Fruit fly (Drosophila melanogaster) whole organism, embryonic: ENCODE data around the gene Tmtc4.

Experiments used
- BtbVII ChIP-seq: fragments of 200-800 bp; sonication (Bioruptor generic); optimal IDR thresholded peaks from 3 replicates; lab custom pipeline; 2017; ENCODE audit warnings: missing biosample characterization, mild to moderate bottlenecking, missing genetic modification characterization
- CG1529 ChIP-seq: fragments of 200-800 bp; sonication (Bioruptor generic); optimal IDR thresholded peaks from 3 replicates; lab custom pipeline; 2018; ENCODE audit warnings: missing biosample characterization, missing genetic modification characterization
- CG16813 ChIP-seq: fragments of 200-800 bp; sonication (Bioruptor generic); IDR thresholded peaks from 3 replicates; pipeline ENCODE4 v1.3.6; 2022; ENCODE audit warnings: missing biosample characterization, missing genetic modification characterization; ENCODE audit not compliant: partially characterized antibody
- CG16815 ChIP-seq: fragments of 200-800 bp; sonication (Bioruptor generic); optimal IDR thresholded peaks from 3 replicates; lab custom pipeline; 2017; ENCODE audit warnings: missing biosample characterization, mild to moderate bottlenecking, missing genetic modification characterization
- CG1792 ChIP-seq: fragments of 200-800 bp; sonication (Bioruptor generic); optimal IDR thresholded peaks from 2 replicates; lab custom pipeline; 2016; ENCODE audit warnings: missing biosample characterization, missing genetic modification characterization
- CG2202 ChIP-seq: fragments of 200-800 bp; sonication (Bioruptor generic); optimal IDR thresholded peaks from 2 replicates; lab custom pipeline; 2018; ENCODE audit warnings: missing biosample characterization, mild to moderate bottlenecking, missing genetic modification characterization
- CG31441 ChIP-seq: fragments of 200-800 bp; sonication (Bioruptor generic); IDR thresholded peaks from 2 replicates; pipeline ENCODE4 v1.3.6; 2022; ENCODE audit warnings: missing biosample characterization, missing genetic modification characterization
- CG4707 ChIP-seq: fragments of 200-800 bp; sonication (Bioruptor generic); optimal IDR thresholded peaks from 2 replicates; lab custom pipeline; 2018; ENCODE audit warnings: missing biosample characterization, mild to moderate bottlenecking, missing genetic modification characterization, moderate library complexity
- CG6683 ChIP-seq: fragments of 200-800 bp; sonication (Bioruptor generic); optimal IDR thresholded peaks from 2 replicates; lab custom pipeline; 2017; ENCODE audit warnings: missing biosample characterization, mild to moderate bottlenecking, missing genetic modification characterization, missing genetic modification reagents
- CG8478 ChIP-seq: fragments of >200 bp; optimal IDR thresholded peaks from 2 replicates; lab custom pipeline; 2018
- CHES-1-like ChIP-seq: fragments of 200-800 bp; sonication (Bioruptor generic); optimal IDR thresholded peaks from 2 replicates; lab custom pipeline; 2016; ENCODE audit warnings: missing biosample characterization, missing genetic modification characterization
- D ChIP-seq, 2 experiments: fragments of 200-800 bp in 1 of 2; fragments of >200 bp in 1 of 2; sonication (Bioruptor generic) in 1 of 2; optimal IDR thresholded peaks; 2 replicates in 1 of 2; 3 replicates in 1 of 2; lab custom pipeline; 2017; ENCODE audit warnings: mild to moderate bottlenecking in 1 of 2, missing biosample characterization in 1 of 2, missing genetic modification characterization in 1 of 2, missing genetic modification reagents in 1 of 2
- D19A ChIP-seq: fragments of 200-800 bp; optimal IDR thresholded peaks from 3 replicates; lab custom pipeline; 2019; ENCODE audit warnings: missing biosample characterization, mild to moderate bottlenecking, missing genetic modification characterization, moderate library complexity
- Deaf1 ChIP-seq: fragments of 200-800 bp; optimal IDR thresholded peaks from 3 replicates; lab custom pipeline; 2019; ENCODE audit warnings: missing biosample characterization, mild to moderate bottlenecking, missing genetic modification characterization, moderate library complexity
- Ets97D ChIP-seq: fragments of 200-800 bp; sonication (Bioruptor generic); optimal IDR thresholded peaks from 3 replicates; lab custom pipeline; 2016; ENCODE audit warnings: missing biosample characterization, missing genetic modification characterization
- GATAe ChIP-seq: fragments of 200-800 bp; sonication (Bioruptor generic); conservative IDR thresholded peaks from 2 replicates; pipeline ENCODE4 v1.3.6; 2022; ENCODE audit warnings: missing biosample characterization, missing genetic modification characterization
- HmgD ChIP-seq: fragments of 200-800 bp; sonication (Bioruptor generic); optimal IDR thresholded peaks from 3 replicates; lab custom pipeline; 2016; ENCODE audit warnings: missing biosample characterization, missing genetic modification characterization
- Hmx ChIP-seq: fragments of 200-800 bp; sonication (Bioruptor generic); optimal IDR thresholded peaks from 2 replicates; lab custom pipeline; 2016; ENCODE audit warnings: missing biosample characterization, missing genetic modification characterization
- MESR4 ChIP-seq: fragments of 200-800 bp; sonication (Bioruptor generic); optimal IDR thresholded peaks from 2 replicates; lab custom pipeline; 2018; ENCODE audit warnings: missing biosample characterization, mild to moderate bottlenecking, missing genetic modification characterization, moderate library complexity
- Meics ChIP-seq: fragments of 200-800 bp; sonication (Bioruptor generic); optimal IDR thresholded peaks from 2 replicates; lab custom pipeline; 2017; ENCODE audit warnings: missing biosample characterization, mild to moderate bottlenecking, missing genetic modification characterization
- Optix ChIP-seq: fragments of 200-800 bp; sonication (Bioruptor generic); IDR thresholded peaks from 3 replicates; pipeline ENCODE4 v1.3.6; 2022; ENCODE audit warnings: missing biosample characterization, missing genetic modification characterization
- PHDP ChIP-seq: fragments of 200-800 bp; sonication (Bioruptor generic); optimal IDR thresholded peaks from 3 replicates; lab custom pipeline; 2018; ENCODE audit warnings: missing biosample characterization, mild to moderate bottlenecking, missing genetic modification characterization, moderate library complexity
- Sry-δ ChIP-seq: fragments of 200-800 bp; sonication (Bioruptor generic); optimal IDR thresholded peaks from 2 replicates; lab custom pipeline; 2016; ENCODE audit warnings: missing biosample characterization, missing genetic modification characterization
- Stat92E ChIP-seq, 3 experiments: fragments of >200 bp in 2 of 3; fragments of 200-800 bp in 1 of 3; sonication (Bioruptor generic) in 1 of 3; optimal IDR thresholded peaks; 2 replicates each; lab custom pipeline; 2017 to 2019; ENCODE audit warnings: missing biosample characterization in 3 of 3, missing genetic modification characterization in 3 of 3, mild to moderate bottlenecking in 1 of 3, moderate library complexity in 1 of 3
- Taf1 ChIP-seq: fragments of 200-800 bp; sonication (Bioruptor generic); IDR thresholded peaks from 2 replicates; pipeline ENCODE4 v1.3.6; 2022; ENCODE audit warnings: missing biosample characterization, missing genetic modification characterization
- Xbp1 ChIP-seq: fragments of 200-800 bp; sonication (Bioruptor generic); optimal IDR thresholded peaks from 3 replicates; lab custom pipeline; 2016; ENCODE audit warnings: missing biosample characterization, mild to moderate bottlenecking, missing genetic modification characterization
- abd-A ChIP-seq: fragments of 200-800 bp; sonication (Bioruptor generic); optimal IDR thresholded peaks from 3 replicates; lab custom pipeline; 2019; ENCODE audit warnings: missing biosample characterization, mild to moderate bottlenecking, missing genetic modification characterization, moderate library complexity
- amos ChIP-seq: fragments of 200-800 bp; sonication (Bioruptor generic); IDR thresholded peaks from 2 replicates; pipeline ENCODE4 v1.3.6; 2022; ENCODE audit warnings: missing biosample characterization, missing genetic modification characterization; ENCODE audit not compliant: partially characterized antibody
- aop ChIP-seq: fragments of 200-800 bp; sonication (Bioruptor generic); IDR thresholded peaks from 2 replicates; pipeline ENCODE4 v1.3.6; 2022; ENCODE audit warnings: missing biosample characterization, missing genetic modification characterization
- ara ChIP-seq: fragments of 200-800 bp; sonication (Bioruptor generic); IDR thresholded peaks from 2 replicates; pipeline ENCODE4 v1.3.6; 2022; ENCODE audit warnings: missing biosample characterization, missing genetic modification characterization
- bab2 ChIP-seq: fragments of 200-800 bp; sonication (Bioruptor generic); optimal IDR thresholded peaks from 2 replicates; lab custom pipeline; 2016; ENCODE audit warnings: missing biosample characterization, missing genetic modification characterization
- bigmax ChIP-seq: fragments of 200-800 bp; sonication (Bioruptor generic); optimal IDR thresholded peaks from 2 replicates; lab custom pipeline; 2018; ENCODE audit warnings: missing biosample characterization, mild to moderate bottlenecking, missing genetic modification characterization
- bsh ChIP-seq, 2 experiments: fragments of 200-800 bp; sonication (Bioruptor generic); optimal IDR thresholded peaks; 2 replicates each; lab custom pipeline; 2017 to 2018; ENCODE audit warnings: mild to moderate bottlenecking in 2 of 2, missing biosample characterization in 2 of 2, missing genetic modification characterization in 2 of 2, moderate library complexity in 1 of 2
- cad ChIP-seq: fragments of >200 bp; optimal IDR thresholded peaks from 2 replicates; lab custom pipeline; 2017; ENCODE audit warnings: missing biosample characterization, missing genetic modification characterization
- crp ChIP-seq, 2 experiments: fragments of 200-800 bp; sonication (Bioruptor generic); optimal IDR thresholded peaks; 2 replicates in 1 of 2; 3 replicates in 1 of 2; lab custom pipeline; 2017; ENCODE audit warnings: missing biosample characterization in 2 of 2, missing genetic modification characterization in 2 of 2, mild to moderate bottlenecking in 1 of 2, moderate library complexity in 1 of 2
- disco-r ChIP-seq: fragments of 200-800 bp; sonication (Bioruptor generic); optimal IDR thresholded peaks from 2 replicates; lab custom pipeline; 2016; ENCODE audit warnings: missing biosample characterization, missing genetic modification characterization
- dpn ChIP-seq, 2 experiments: fragments of 200-800 bp; sonication (Bioruptor generic); optimal IDR thresholded peaks; 3 replicates each; lab custom pipeline; 2016; ENCODE audit warnings: missing biosample characterization in 2 of 2, missing genetic modification characterization in 2 of 2
- grn ChIP-seq: fragments of 200-800 bp; sonication (Bioruptor generic); optimal IDR thresholded peaks from 3 replicates; lab custom pipeline; 2017; ENCODE audit warnings: missing biosample characterization, missing genetic modification characterization
- gsb ChIP-seq: fragments of 200-800 bp; sonication (Bioruptor generic); IDR thresholded peaks from 2 replicates; pipeline ENCODE4 v1.3.6; 2022; ENCODE audit warnings: missing biosample characterization, missing genetic modification characterization
- h ChIP-seq: fragments of >200 bp; optimal IDR thresholded peaks from 2 replicates; lab custom pipeline; 2017
- pho ChIP-seq: fragments of 200-800 bp; sonication (Bioruptor generic); optimal IDR thresholded peaks from 2 replicates; lab custom pipeline; 2016; ENCODE audit warnings: missing biosample characterization, missing genetic modification characterization
- pita ChIP-seq: fragments of 200-800 bp; sonication (Bioruptor generic); optimal IDR thresholded peaks from 2 replicates; lab custom pipeline; 2017; ENCODE audit warnings: missing biosample characterization, mild to moderate bottlenecking, missing genetic modification characterization
- prd ChIP-seq, 3 experiments: fragments of >200 bp in 2 of 3; fragments of 200-800 bp in 1 of 3; sonication (Bioruptor generic) in 1 of 3; optimal IDR thresholded peaks in 2 of 3; IDR thresholded peaks in 1 of 3; 2 replicates in 2 of 3; 3 replicates in 1 of 3; pipeline versions ENCODE4 v1.3.6 to Lab custom; 2017 to 2022; ENCODE audit warnings: missing biosample characterization in 1 of 3, missing genetic modification characterization in 1 of 3
- row ChIP-seq: fragments of 200-800 bp; sonication (Bioruptor generic); IDR thresholded peaks from 3 replicates; pipeline ENCODE4 v1.3.6; 2022; ENCODE audit warnings: missing biosample characterization, missing genetic modification characterization
- sd ChIP-seq: fragments of 200-800 bp; sonication (Bioruptor generic); optimal IDR thresholded peaks from 3 replicates; lab custom pipeline; 2018; ENCODE audit warnings: missing biosample characterization, mild to moderate bottlenecking, missing genetic modification characterization, moderate library complexity
- sens ChIP-seq: fragments of 200-800 bp; sonication (Bioruptor generic); peaks from one replicate; lab custom pipeline; 2016; ENCODE audit warnings: missing biosample characterization, missing genetic modification characterization
- sima ChIP-seq: fragments of 200-800 bp; sonication (Bioruptor generic); optimal IDR thresholded peaks from 2 replicates; lab custom pipeline; 2016; ENCODE audit warnings: missing biosample characterization, missing genetic modification characterization
- stwl ChIP-seq: fragments of 200-800 bp; sonication (Bioruptor generic); optimal IDR thresholded peaks from 3 replicates; lab custom pipeline; 2018; ENCODE audit warnings: missing biosample characterization, mild to moderate bottlenecking, missing genetic modification characterization, moderate library complexity
- tin ChIP-seq: fragments of 200-800 bp; sonication (Bioruptor generic); optimal IDR thresholded peaks from 3 replicates; lab custom pipeline; 2016; ENCODE audit warnings: missing biosample characterization, missing genetic modification characterization
- zfh1 ChIP-seq: fragments of 200-800 bp; sonication (Bioruptor generic); IDR thresholded peaks from 3 replicates; pipeline ENCODE4 v1.3.6; 2022; ENCODE audit warnings: missing biosample characterization, missing genetic modification characterization

Gene Tmtc4

dm6 chr3R:15371833-15372232 is 20.8 kb downstream of the Tmtc4 start, which contains the start of the genes Ccm3 and CG6136 (continued):
- no peak for TF ChIP-seq D (optimal IDR thresholded peaks at IDR 0.05; lab: Kevin White, UChicago)
- no peak for TF ChIP-seq D (GFP tag; optimal IDR thresholded peaks at IDR 0.05; lab: Kevin White, UChicago)
- TF ChIP-seq dpn (GFP tag; optimal IDR thresholded peaks at IDR 0.05; lab: Kevin White, UChicago) = peak; percentile 54 to 55
- TF ChIP-seq CG4707 (GFP tag; lab: Kevin White, UChicago) = no peak
- TF ChIP-seq amos = peak; percentile 95
- peak; percentile 37 for TF ChIP-seq pho
- peak; percentile 68 for TF ChIP-seq sens (GFP tag; lab: Kevin White, UChicago)
- peak; percentile 57 for TF ChIP-seq CG1792 (GFP tag; lab: Kevin White, UChicago)
- peak; percentile 34 for TF ChIP-seq bab2 (GFP tag; lab: Kevin White, UChicago)
- peak; percentile 88 for TF ChIP-seq CG16813 (GFP tag; lab: Robert Waterston, UW)
- TF ChIP-seq D19A (tag; lab: Kevin White, UChicago) = no peak
- TF ChIP-seq prd (optimal IDR thresholded peaks at IDR 0.05; lab: Kevin White, UChicago) = no peak
- peak; percentile 52; the same call in 1 of the 3 replicates for TF ChIP-seq prd (GFP tag; IDR thresholded peaks at IDR 0.05; lab: Robert Waterston, UW)
- peak; percentile 28 for TF ChIP-seq PHDP
- TF ChIP-seq stwl (tag; lab: Kevin White, UChicago) = peak; percentile 80
- no peak for TF ChIP-seq disco-r
- TF ChIP-seq CG6683 (GFP tag; lab: Kevin White, UChicago) = peak; percentile 26
- peak; percentile 80 for TF ChIP-seq Sry-δ (GFP tag; lab: Kevin White, UChicago)
- TF ChIP-seq zfh1 (GFP tag; lab: Robert Waterston, UW) = peak; percentile 70; the same call in 2 of the 3 replicates
- no peak for TF ChIP-seq Stat92E (GFP tag; optimal IDR thresholded peaks at IDR 0.05; lab: Kevin White, UChicago)
- TF ChIP-seq h (lab: Kevin White, UChicago) = no peak
- TF ChIP-seq tin = peak; percentile 7
- TF ChIP-seq CG1529 (GFP tag; lab: Kevin White, UChicago) = no peak
- TF ChIP-seq crp (GFP tag; optimal IDR thresholded peaks at IDR 0.05; lab: Kevin White, UChicago) = peak; percentile 56 to 93
- TF ChIP-seq BtbVII (GFP tag; lab: Kevin White, UChicago) = no peak
- TF ChIP-seq aop (GFP tag; lab: Robert Waterston, UW) = no peak
- TF ChIP-seq sima (GFP tag; lab: Kevin White, UChicago) = no peak
- no peak for TF ChIP-seq Hmx
- TF ChIP-seq CG8478 (lab: Kevin White, UChicago) = no peak
- no peak for TF ChIP-seq GATAe
- peak; percentile 15; the same call in 1 of the 2 replicates for TF ChIP-seq ara (GFP tag; lab: Robert Waterston, UW)
- peak; percentile 81 for TF ChIP-seq CHES-1-like (GFP tag; lab: Kevin White, UChicago)
- TF ChIP-seq CG31441 (GFP tag; lab: Robert Waterston, UW) = no peak
- TF ChIP-seq Xbp1 (GFP tag; lab: Kevin White, UChicago) = peak; percentile 43
- TF ChIP-seq bsh (GFP tag; optimal IDR thresholded peaks at IDR 0.05; lab: Kevin White, UChicago) = no peak
- TF ChIP-seq CG2202 (tag; lab: Kevin White, UChicago) = no peak
- no peak for TF ChIP-seq bigmax (GFP tag; lab: Kevin White, UChicago)
- no peak for TF ChIP-seq Optix
- peak; percentile 50 for TF ChIP-seq Deaf1 (tag; lab: Kevin White, UChicago)
- 0 out of 2 replicates have a peak, but pooled peaks have one; percentile 30 for TF ChIP-seq gsb
- TF ChIP-seq Ets97D (GFP tag; lab: Kevin White, UChicago) = peak; percentile 76
- 0 out of 2 replicates have a peak, but pooled peaks have one; percentile 8 for TF ChIP-seq Taf1 (GFP tag; lab: Robert Waterston, UW)
- TF ChIP-seq MESR4 (GFP tag; lab: Kevin White, UChicago) = peak; percentile 86
- peak; percentile 45 for TF ChIP-seq Meics (GFP tag; lab: Kevin White, UChicago)
- TF ChIP-seq HmgD (GFP tag; lab: Kevin White, UChicago) = peak; percentile 49
- no peak for TF ChIP-seq CG16815 (GFP tag; lab: Kevin White, UChicago)
- no peak for TF ChIP-seq abd-A (tag; lab: Kevin White, UChicago)
- no peak for TF ChIP-seq cad (GFP tag; lab: Kevin White, UChicago)
- TF ChIP-seq grn (GFP tag; lab: Kevin White, UChicago) = no peak
- peak; percentile 17; the same call in 1 of the 3 replicates for TF ChIP-seq row (GFP tag; lab: Robert Waterston, UW)
- TF ChIP-seq pita = no peak
- TF ChIP-seq sd (tag; lab: Kevin White, UChicago) = no peak
